1 worm cellular context compared by ENCODE assay signal in genomic region chrV:15566511-15567178, ce11.
TF ChIP-seq lines count a peak whose summit lies in the region.

No protein-coding gene starts in this region.

TF ChIP-seq in whole organism, L1 larva, 84 proteins besides CTCF, POLR2A, EP300 and RAD21 (continued from another document):
- TF ChIP-seq dpl-1 (GFP tag; optimal IDR thresholded peaks at IDR 0.05; lab: Kevin White, UChicago) (peak; percentile 50 to 72 (median 66)), zag-1 (tag; optimal IDR thresholded peaks at IDR 0.05; lab: Kevin White, UChicago) (no peak)
